Fruit fly (Drosophila melanogaster): Measurements from ENCODE around the gene CG14086.
A peak's percentile ranks its signal among the peaks of the same experiment; 100 is the strongest.

The CG14086 gene

DNA sequence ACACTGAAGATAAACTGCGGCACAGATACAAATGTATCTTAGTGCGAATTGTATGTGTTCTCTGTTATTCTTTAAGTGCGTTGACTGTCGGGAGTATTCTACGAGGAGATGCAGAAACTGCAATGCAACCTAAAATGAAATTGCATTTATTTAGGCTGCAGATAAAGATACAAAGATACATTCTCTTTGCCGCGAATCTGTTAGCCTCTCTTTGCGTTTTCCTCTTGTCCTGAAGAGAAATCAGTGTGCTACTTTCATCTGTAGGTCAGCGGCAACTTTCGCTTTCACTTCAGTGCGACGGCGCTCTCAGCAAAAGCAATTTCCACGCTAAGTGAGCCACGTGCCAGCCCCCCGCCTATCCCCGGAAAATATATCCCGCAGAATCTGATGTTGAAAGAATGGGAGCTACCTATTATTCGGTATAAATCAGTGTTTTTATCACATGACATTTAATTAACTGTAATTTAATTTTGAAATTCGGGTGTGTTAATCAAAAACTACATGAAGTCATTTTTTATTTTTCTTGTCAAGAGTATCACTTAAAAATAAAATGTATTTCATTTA is 17.7 kb downstream of the CG14086 start:
- no peak for TF ChIP-seq noc (tag; optimal IDR thresholded peaks at IDR 0.05)

DNA sequence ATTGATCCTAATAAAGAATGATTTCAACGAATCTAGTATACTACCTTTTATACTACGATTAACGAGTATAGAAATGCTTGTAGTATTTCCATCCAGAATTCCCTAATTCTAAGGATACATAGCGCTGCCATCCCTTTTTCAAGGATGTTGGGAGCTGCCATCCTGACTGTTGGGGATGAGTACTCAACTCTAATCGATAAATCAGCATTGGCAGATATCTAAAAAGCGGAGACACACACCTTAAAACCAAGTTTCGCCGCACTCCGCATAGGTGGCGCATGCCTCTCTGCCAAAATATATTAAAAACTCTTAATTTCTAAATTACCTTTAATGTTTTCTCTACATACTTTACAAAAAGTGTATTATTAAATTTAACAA is 18.6 kb downstream of the CG14086 start, which contains the start of gene fal:
Gene fal, plus strand, starts transcription at position 330 of the 378 bp plus-strand sequence.
- TF ChIP-seq noc (tag; optimal IDR thresholded peaks at IDR 0.05): no peak

dm6 chr3L:19294613-19295299 is 19.2 kb downstream of the CG14086 start:
- TF ChIP-seq noc (tag; optimal IDR thresholded peaks at IDR 0.05): peak; percentile 23

DNA sequence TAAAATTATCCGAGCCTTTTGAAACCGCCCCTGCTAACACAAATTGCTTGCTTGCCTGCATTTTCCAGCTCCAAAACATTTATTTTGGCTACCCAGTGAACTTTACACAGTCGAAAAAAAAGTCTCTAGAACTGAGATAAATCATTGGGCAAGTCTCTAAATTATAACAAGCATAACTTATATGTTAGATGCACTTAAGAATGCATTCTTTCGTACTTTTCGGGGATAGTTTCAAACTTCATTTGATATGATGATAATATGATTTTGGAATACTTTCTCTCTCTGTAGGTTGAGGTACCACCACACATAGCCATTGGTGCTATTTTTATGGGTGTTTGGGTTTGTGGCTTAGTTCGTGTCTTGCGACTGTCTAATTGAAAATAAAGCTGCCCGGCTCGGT is 39.3 kb downstream of the CG14086 start:
- TF ChIP-seq noc (tag; optimal IDR thresholded peaks at IDR 0.05): no peak

- no peak for TF ChIP-seq noc (tag; optimal IDR thresholded peaks at IDR 0.05)
These were observed 41.0 kb downstream of the CG14086 start for dm6 chr3L:19316638-19317037.

- TF ChIP-seq noc (tag; optimal IDR thresholded peaks at IDR 0.05): no peak
These were observed 50.4 kb downstream of the CG14086 start for dm6 chr3L:19326029-19326428.

dm6 chr3L:19327223-19327622 is 51.6 kb downstream of the CG14086 start:
- TF ChIP-seq noc (tag; optimal IDR thresholded peaks at IDR 0.05): no peak

DNA sequence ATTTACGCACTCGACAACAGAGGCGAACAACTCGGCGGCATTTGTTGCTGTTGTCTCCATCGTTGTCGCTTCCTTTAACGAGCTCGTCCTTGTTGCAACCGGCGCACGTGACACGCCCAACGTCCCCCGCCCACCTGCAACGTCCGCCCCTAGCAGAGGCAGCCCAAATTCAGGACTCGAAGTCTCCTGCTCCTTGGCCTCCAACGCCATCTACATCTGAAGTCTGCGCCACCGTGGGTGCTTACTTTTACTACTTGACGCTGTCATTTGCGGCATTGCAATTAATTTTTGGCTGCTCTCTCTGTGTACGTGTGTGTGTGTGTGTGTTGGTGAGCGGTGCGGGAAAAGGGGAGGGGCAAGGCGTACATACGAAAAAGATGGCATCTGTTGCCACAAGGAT is 52.5 kb downstream of the CG14086 start:
- TF ChIP-seq noc (tag; optimal IDR thresholded peaks at IDR 0.05): no peak

dm6 chr3L:19329499-19329898 is 53.9 kb downstream of the CG14086 start:
- TF ChIP-seq noc (tag; optimal IDR thresholded peaks at IDR 0.05): no peak

Measured in whole organism, larva.